Worm (Caenorhabditis elegans) whole organism, L3 larva: Measurements from ENCODE around the gene F43E2.11.

Experiments
- R02D3.7 ChIP-seq: fragments of 150-350 bp; optimal IDR thresholded peaks from 2 replicates; lab custom pipeline; 2014; ENCODE audit warnings: missing biosample characterization, missing genetic modification characterization
- ama-1 ChIP-seq: fragments of 150-350 bp; optimal IDR thresholded peaks from 2 replicates; lab custom pipeline; 2018
- ceh-16 ChIP-seq: sonication (generic microtip); optimal IDR thresholded peaks from 2 replicates; lab custom pipeline; 2017; ENCODE audit warnings: missing biosample characterization, missing genetic modification characterization
- ceh-28 ChIP-seq: fragments of 150-350 bp; optimal IDR thresholded peaks from 2 replicates; lab custom pipeline; 2014; ENCODE audit warnings: missing biosample characterization, missing genetic modification reagents, missing genetic modification characterization
- ceh-82 ChIP-seq: fragments of 150-350 bp; optimal IDR thresholded peaks from 2 replicates; lab custom pipeline; 2014; ENCODE audit warnings: missing biosample characterization, missing genetic modification characterization
- ceh-9 ChIP-seq: sonication (generic microtip); optimal IDR thresholded peaks from 2 replicates; lab custom pipeline; 2018; ENCODE audit warnings: missing biosample characterization, missing genetic modification characterization
- daf-12 ChIP-seq: fragments of 150-350 bp; optimal IDR thresholded peaks from 2 replicates; lab custom pipeline; 2014; ENCODE audit warnings: missing biosample characterization, missing genetic modification reagents, missing genetic modification characterization
- egl-27 ChIP-seq: sonication (generic microtip); optimal IDR thresholded peaks from 4 replicates; lab custom pipeline; 2017; ENCODE audit warnings: missing biosample characterization, missing genetic modification reagents, missing genetic modification characterization
- egl-5 ChIP-seq: fragments of 150-350 bp; optimal IDR thresholded peaks from 2 replicates; lab custom pipeline; 2017; ENCODE audit warnings: missing biosample characterization, missing genetic modification reagents, missing genetic modification characterization, inconsistent platforms
- elt-2 ChIP-seq: sonication (generic microtip); optimal IDR thresholded peaks from 2 replicates; lab custom pipeline; 2016; ENCODE audit warnings: missing genetic modification reagents, mild to moderate bottlenecking, missing genetic modification characterization, missing compliant biosample characterization
- elt-3 ChIP-seq, 3 experiments: fragments of 150-350 bp in 1 of 3; sonication (generic microtip) in 2 of 3; optimal IDR thresholded peaks; 2 replicates in 2 of 3; 4 replicates in 1 of 3; lab custom pipeline; 2014 to 2017; ENCODE audit warnings: missing biosample characterization in 3 of 3, missing genetic modification characterization in 3 of 3
- hmg-11 ChIP-seq: sonication (generic microtip); optimal IDR thresholded peaks from 2 replicates; lab custom pipeline; 2016; ENCODE audit warnings: missing genetic modification characterization, missing compliant biosample characterization
- jun-1 ChIP-seq: fragments of 150-350 bp; optimal IDR thresholded peaks from 2 replicates; lab custom pipeline; 2014; ENCODE audit warnings: missing biosample characterization, missing genetic modification reagents, missing genetic modification characterization
- lin-15B ChIP-seq: fragments of 150-350 bp; optimal IDR thresholded peaks from 2 replicates; lab custom pipeline; 2014; ENCODE audit warnings: missing biosample characterization, missing genetic modification characterization
- lin-39 ChIP-seq: fragments of 150-350 bp; optimal IDR thresholded peaks from 2 replicates; lab custom pipeline; 2018; ENCODE audit warnings: missing biosample characterization, missing genetic modification reagents, missing genetic modification characterization
- lsy-12 ChIP-seq: sonication (generic microtip); optimal IDR thresholded peaks from 2 replicates; lab custom pipeline; 2016; ENCODE audit warnings: mild to moderate bottlenecking, missing genetic modification characterization, missing compliant biosample characterization
- mdl-1 ChIP-seq: fragments of 150-350 bp; optimal IDR thresholded peaks from 2 replicates; lab custom pipeline; 2014; ENCODE audit warnings: missing biosample characterization, missing genetic modification characterization
- nfya-1 ChIP-seq: sonication (generic microtip); optimal IDR thresholded peaks from 2 replicates; lab custom pipeline; 2017; ENCODE audit warnings: missing genetic modification characterization, mild to moderate bottlenecking, missing compliant biosample characterization, antibody characterized with exemption, moderate library complexity; ENCODE audit not compliant: insufficient read depth
- nhr-11 ChIP-seq: fragments of 150-350 bp; optimal IDR thresholded peaks from 2 replicates; lab custom pipeline; 2014; ENCODE audit warnings: missing biosample characterization, missing genetic modification characterization
- nhr-23 ChIP-seq: fragments of 150-350 bp; optimal IDR thresholded peaks from 2 replicates; lab custom pipeline; 2014; ENCODE audit warnings: missing biosample characterization, missing genetic modification reagents, missing genetic modification characterization
- nhr-237 ChIP-seq: fragments of 150-350 bp; optimal IDR thresholded peaks from 2 replicates; lab custom pipeline; 2014; ENCODE audit warnings: missing biosample characterization, missing genetic modification characterization
- nhr-25 ChIP-seq: sonication (generic microtip); optimal IDR thresholded peaks from 2 replicates; lab custom pipeline; 2017; ENCODE audit warnings: missing biosample characterization, missing genetic modification characterization
- nhr-43 ChIP-seq: sonication (generic microtip); optimal IDR thresholded peaks from 2 replicates; lab custom pipeline; 2016; ENCODE audit warnings: mild to moderate bottlenecking, missing genetic modification characterization, missing compliant biosample characterization; ENCODE audit not compliant: poor library complexity, severe bottlenecking
- nhr-67 ChIP-seq: fragments of 150-350 bp; optimal IDR thresholded peaks from 2 replicates; lab custom pipeline; 2014; ENCODE audit warnings: missing biosample characterization, missing genetic modification characterization
- nhr-76 ChIP-seq: fragments of 150-350 bp; sonication (generic microtip); optimal IDR thresholded peaks from 5 replicates; lab custom pipeline; 2014; ENCODE audit warnings: missing biosample characterization, missing genetic modification characterization
- nhr-77 ChIP-seq: fragments of 150-350 bp; optimal IDR thresholded peaks from 2 replicates; lab custom pipeline; 2014; ENCODE audit warnings: missing biosample characterization, missing genetic modification characterization
- pha-4 ChIP-seq: fragments of 150-350 bp; optimal IDR thresholded peaks from 2 replicates; lab custom pipeline; 2014; ENCODE audit warnings: missing biosample characterization, missing genetic modification reagents, missing genetic modification characterization
- pqm-1 ChIP-seq: fragments of 150-350 bp; optimal IDR thresholded peaks from 2 replicates; lab custom pipeline; 2017; ENCODE audit warnings: missing biosample characterization, missing genetic modification characterization, inconsistent platforms
- sea-2 ChIP-seq: fragments of 150-350 bp; sonication (generic microtip); optimal IDR thresholded peaks from 4 replicates; lab custom pipeline; 2014; ENCODE audit warnings: missing biosample characterization, missing genetic modification reagents, missing genetic modification characterization
- skn-1 ChIP-seq: fragments of 150-350 bp; optimal IDR thresholded peaks from 2 replicates; lab custom pipeline; 2014; ENCODE audit warnings: missing biosample characterization, missing genetic modification characterization
- snpc-4 ChIP-seq: fragments of 150-350 bp; optimal IDR thresholded peaks from 2 replicates; lab custom pipeline; 2014; ENCODE audit warnings: missing biosample characterization, missing genetic modification characterization
- tbx-2 ChIP-seq: sonication (generic microtip); optimal IDR thresholded peaks from 2 replicates; lab custom pipeline; 2016; ENCODE audit warnings: mild to moderate bottlenecking, missing genetic modification characterization, missing compliant biosample characterization
- unc-39 ChIP-seq: sonication (generic microtip); optimal IDR thresholded peaks from 4 replicates; lab custom pipeline; 2017; ENCODE audit warnings: missing biosample characterization, missing genetic modification characterization
- unc-62 ChIP-seq: fragments of 150-350 bp; sonication (generic microtip); optimal IDR thresholded peaks from 4 replicates; lab custom pipeline; 2014; ENCODE audit warnings: missing biosample characterization, missing genetic modification reagents, missing genetic modification characterization
- ztf-4 ChIP-seq: fragments of 150-350 bp; optimal IDR thresholded peaks from 2 replicates; lab custom pipeline; 2014; ENCODE audit warnings: missing biosample characterization, missing genetic modification characterization

Gene F43E2.11

DNA sequence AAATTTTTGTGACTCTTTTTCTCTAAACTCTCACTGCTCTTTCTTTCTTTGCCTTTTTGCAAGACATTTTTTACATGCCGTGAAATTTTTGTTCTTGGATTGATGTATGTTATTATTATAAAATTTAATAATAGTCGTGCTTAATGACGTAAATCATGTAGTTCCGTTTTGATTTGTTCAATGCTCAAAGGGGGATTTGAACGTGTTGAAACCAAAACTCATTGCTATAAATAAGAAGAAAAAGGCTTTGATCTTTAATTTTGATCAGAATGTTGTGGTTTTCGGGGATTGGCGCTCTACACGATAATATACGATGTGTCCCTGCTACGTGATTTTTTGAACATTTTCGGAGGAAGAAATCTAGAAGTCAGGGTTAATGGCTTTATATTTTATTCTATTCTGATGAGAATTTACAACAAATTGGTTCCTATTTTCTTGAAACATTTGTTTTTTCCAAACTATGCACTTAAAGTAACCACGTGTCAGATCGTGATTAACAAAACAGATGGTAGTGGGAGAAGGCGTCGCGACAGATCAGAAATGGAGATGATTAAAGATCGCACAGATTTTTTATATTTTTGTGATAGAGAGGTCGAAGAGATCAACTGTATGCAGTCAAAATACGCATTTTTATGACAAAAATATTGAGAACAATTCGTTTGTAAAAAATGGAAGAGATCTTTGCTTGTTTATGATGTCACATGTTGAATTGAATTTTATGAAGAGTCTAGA, 28.4 kb downstream of the F43E2.11 start:
- TF ChIP-seq skn-1, result no peak
- no peak for TF ChIP-seq daf-12 (tag; lab: Kevin White, UChicago)
- TF ChIP-seq egl-27 (tag; lab: Kevin White, UChicago), result no peak
- no peak for TF ChIP-seq elt-3 (tag; optimal IDR thresholded peaks at IDR 0.05; lab: Kevin White, UChicago)
- no peak for TF ChIP-seq elt-2 (tag; lab: Kevin White, UChicago)
- no peak for TF ChIP-seq lsy-12 (tag; lab: Kevin White, UChicago)
- TF ChIP-seq ceh-16, result no peak
- TF ChIP-seq nhr-11 (tag; lab: Kevin White, UChicago), result no peak
- TF ChIP-seq hmg-11 (tag; lab: Kevin White, UChicago), result no peak
- no peak for TF ChIP-seq ceh-82
- TF ChIP-seq nhr-43, result no peak
- no peak for TF ChIP-seq ztf-4 (tag; lab: Kevin White, UChicago)
- no peak for TF ChIP-seq R02D3.7 (tag; lab: Kevin White, UChicago)
- no peak for TF ChIP-seq nhr-77

DNA sequence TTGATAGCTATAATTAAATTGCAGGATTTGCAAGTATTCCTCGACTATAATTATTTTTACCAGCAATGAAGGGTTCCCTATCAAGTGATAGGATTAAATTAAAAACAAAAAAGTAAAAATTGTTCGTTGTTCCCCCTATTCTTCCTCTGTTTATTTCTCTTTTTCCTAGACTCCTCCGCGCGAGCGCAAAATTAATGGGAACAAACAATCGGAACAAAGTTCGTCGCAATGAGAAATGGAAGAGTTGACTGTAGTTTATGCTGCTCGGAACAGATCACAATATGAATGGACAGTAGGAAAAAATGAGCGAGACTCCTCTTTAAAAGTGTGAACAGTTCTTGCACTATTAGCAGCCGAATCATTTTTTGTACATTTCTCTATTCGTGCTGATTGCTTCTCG, 29.4 kb downstream of the F43E2.11 start:
- peak; percentile 73 for TF ChIP-seq pha-4
- TF ChIP-seq nhr-237 (tag; lab: Kevin White, UChicago), result no peak
- no peak for TF ChIP-seq lin-39
- TF ChIP-seq ama-1 (lab: Kevin White, UChicago), result peak; percentile 65
- no peak for TF ChIP-seq daf-12 (tag; lab: Kevin White, UChicago)
- no peak for TF ChIP-seq nhr-76 (tag; lab: Kevin White, UChicago)
- TF ChIP-seq nhr-11 (tag; lab: Kevin White, UChicago), result no peak
- TF ChIP-seq, all 47 proteins: peak for 2

ce11 chrII:7338995-7339394, 31.1 kb downstream of the F43E2.11 start, which contains the start of gene nhr-21:
TSS of gene nhr-21 (plus strand) at chrII:7339229.
- TF ChIP-seq ama-1 (lab: Kevin White, UChicago), result peak; percentile 52
- TF ChIP-seq elt-2 (tag; lab: Kevin White, UChicago), result no peak
- peak; percentile 24 for TF ChIP-seq nhr-25 (tag; lab: Kevin White, UChicago)
- TF ChIP-seq pqm-1 (tag; lab: Kevin White, UChicago), result no peak
- TF ChIP-seq nfya-1, result peak; percentile 35
- peak; percentile 10 for TF ChIP-seq ceh-28 (tag; lab: Kevin White, UChicago)
- TF ChIP-seq ceh-9, result no peak
- TF ChIP-seq elt-3 (tag; optimal IDR thresholded peaks at IDR 0.05; lab: Kevin White, UChicago), result peak in 1 of 3 experiments; percentile 56
- TF ChIP-seq nhr-23, result peak; percentile 50
- TF ChIP-seq, all 47 proteins: peak for 6

- TF ChIP-seq pqm-1 (tag; lab: Kevin White, UChicago) (peak; percentile 95), R02D3.7 (tag; lab: Kevin White, UChicago) (peak; percentile 10), sea-2 (GFP tag; lab: Kevin White, UChicago) (no peak), elt-2 (tag; lab: Kevin White, UChicago) (peak; percentile 94), ceh-28 (tag; lab: Kevin White, UChicago) (peak; percentile 67), lin-39 (peak; percentile 67), snpc-4 (tag; lab: Kevin White, UChicago) (peak; percentile 37), lin-15B (peak; percentile 2), egl-5 (tag; lab: Kevin White, UChicago) (no peak), tbx-2 (tag; lab: Kevin White, UChicago) (peak; percentile 75), nhr-67 (tag; lab: Kevin White, UChicago) (no peak), unc-39 (tag; lab: Kevin White, UChicago) (no peak), elt-3 (tag; optimal IDR thresholded peaks at IDR 0.05; lab: Kevin White, UChicago) (peak in 2 of 3 experiments; percentile 34 to 69), nhr-25 (tag; lab: Kevin White, UChicago) (peak; percentile 90), mdl-1 (tag; lab: Kevin White, UChicago) (peak; percentile 63), jun-1 (tag; lab: Kevin White, UChicago) (peak; percentile 83), skn-1 (no peak), hmg-11 (tag; lab: Kevin White, UChicago) (peak; percentile 61), nhr-43 (peak; percentile 99), nfya-1 (peak; percentile 72), lsy-12 (tag; lab: Kevin White, UChicago) (peak; percentile 66), ama-1 (lab: Kevin White, UChicago) (peak; percentile 17), nhr-23 (peak; percentile 92), pha-4 (peak; percentile 91), ztf-4 (tag; lab: Kevin White, UChicago) (peak; percentile 53), unc-62 (GFP tag; lab: Kevin White, UChicago) (no peak)
- TF ChIP-seq, all 47 proteins: peak for 20
Measured at ce11 chrII:7337469-7337893, 32.6 kb downstream of the F43E2.11 start.
